Worm (Caenorhabditis elegans) whole organism, L3 larva: ENCODE data around the gene F40D4.17.

Experiments used
- R02D3.7 ChIP-seq: fragments of 150-350 bp; optimal IDR thresholded peaks from 2 replicates; lab custom pipeline; 2014; ENCODE audit warnings: missing biosample characterization, missing genetic modification characterization
- aly-2 ChIP-seq: fragments of 150-350 bp; optimal IDR thresholded peaks from 2 replicates; lab custom pipeline; 2014; ENCODE audit warnings: missing biosample characterization, missing genetic modification characterization
- ama-1 ChIP-seq: fragments of 150-350 bp; optimal IDR thresholded peaks from 2 replicates; lab custom pipeline; 2018
- ceh-82 ChIP-seq: fragments of 150-350 bp; optimal IDR thresholded peaks from 2 replicates; lab custom pipeline; 2014; ENCODE audit warnings: missing biosample characterization, missing genetic modification characterization
- hmg-11 ChIP-seq: sonication (generic microtip); optimal IDR thresholded peaks from 2 replicates; lab custom pipeline; 2016; ENCODE audit warnings: missing genetic modification characterization, missing compliant biosample characterization
- nhr-237 ChIP-seq: fragments of 150-350 bp; optimal IDR thresholded peaks from 2 replicates; lab custom pipeline; 2014; ENCODE audit warnings: missing biosample characterization, missing genetic modification characterization
- nhr-77 ChIP-seq: fragments of 150-350 bp; optimal IDR thresholded peaks from 2 replicates; lab custom pipeline; 2014; ENCODE audit warnings: missing biosample characterization, missing genetic modification characterization
- ztf-11 ChIP-seq: fragments of 150-350 bp; optimal IDR thresholded peaks from 2 replicates; lab custom pipeline; 2014; ENCODE audit warnings: missing biosample characterization, missing genetic modification characterization

- no peak for TF ChIP-seq nhr-77 (tag; lab: Kevin White, UChicago)
- TF ChIP-seq R02D3.7 (tag; lab: Kevin White, UChicago), result no peak
- TF ChIP-seq nhr-237 (tag; lab: Kevin White, UChicago), result no peak
- no peak for TF ChIP-seq ztf-11 (tag; lab: Kevin White, UChicago)
- TF ChIP-seq ama-1 (lab: Kevin White, UChicago), result no peak
- TF ChIP-seq hmg-11 (tag; lab: Kevin White, UChicago), result no peak
- no peak for TF ChIP-seq aly-2 (tag; lab: Kevin White, UChicago)
- TF ChIP-seq ceh-82 (tag; lab: Kevin White, UChicago), result no peak
Observed at ce11 chrV:17177967-17178366, 22.7 kb upstream of the F40D4.17 start, which contains the start of gene srsx-1.
